Worm (Caenorhabditis elegans) whole organism, early embryonic: Measurements from ENCODE around the gene scl-2.

Experiments
- B0310.2 ChIP-seq: sonication (generic microtip); optimal IDR thresholded peaks from 2 replicates; lab custom pipeline; 2016; ENCODE audit warnings: mild to moderate bottlenecking, missing genetic modification characterization, missing compliant biosample characterization
- ama-1 ChIP-seq: fragments of 150-350 bp; optimal IDR thresholded peaks from 2 replicates; lab custom pipeline; 2014
- ceh-13 ChIP-seq: fragments of 200-800 bp; sonication (Bioruptor generic); optimal IDR thresholded peaks from 2 replicates; lab custom pipeline; 2018; ENCODE audit warnings: mild to moderate bottlenecking, missing genetic modification characterization, missing compliant biosample characterization
- ets-7 ChIP-seq: sonication (generic microtip); optimal IDR thresholded peaks from 2 replicates; lab custom pipeline; 2016; ENCODE audit warnings: missing genotype, missing genetic modification characterization, missing compliant biosample characterization
- hmbx-1 ChIP-seq: sonication (generic microtip); optimal IDR thresholded peaks from 2 replicates; lab custom pipeline; 2016; ENCODE audit warnings: mild to moderate bottlenecking, missing genetic modification characterization, missing compliant biosample characterization
- hnd-1 ChIP-seq: sonication (generic microtip); optimal IDR thresholded peaks from 2 replicates; lab custom pipeline; 2016; ENCODE audit warnings: missing genetic modification characterization, missing compliant biosample characterization
- pes-1 ChIP-seq: fragments of 200-800 bp; sonication (Bioruptor generic); IDR thresholded peaks from 2 replicates; pipeline ENCODE4 v1.3.6; 2022; ENCODE audit warnings: missing genetic modification reagents, missing genetic modification characterization, missing compliant biosample characterization
- scrt-1 ChIP-seq: fragments of 200-800 bp; sonication (Bioruptor generic); IDR thresholded peaks from 2 replicates; pipeline ENCODE4 v1.3.6; 2022; ENCODE audit warnings: missing genetic modification characterization, missing compliant biosample characterization
- sea-1 ChIP-seq: fragments of 200-800 bp; sonication (Bioruptor generic); conservative IDR thresholded peaks from 2 replicates; pipeline ENCODE4 v1.3.6; 2022; ENCODE audit warnings: missing genetic modification characterization, missing compliant biosample characterization
- tbx-11 ChIP-seq: fragments of 200-800 bp; sonication (Bioruptor generic); IDR thresholded peaks from 2 replicates; pipeline ENCODE4 v1.3.6; 2022; ENCODE audit warnings: missing genetic modification characterization, missing compliant biosample characterization

DNA sequence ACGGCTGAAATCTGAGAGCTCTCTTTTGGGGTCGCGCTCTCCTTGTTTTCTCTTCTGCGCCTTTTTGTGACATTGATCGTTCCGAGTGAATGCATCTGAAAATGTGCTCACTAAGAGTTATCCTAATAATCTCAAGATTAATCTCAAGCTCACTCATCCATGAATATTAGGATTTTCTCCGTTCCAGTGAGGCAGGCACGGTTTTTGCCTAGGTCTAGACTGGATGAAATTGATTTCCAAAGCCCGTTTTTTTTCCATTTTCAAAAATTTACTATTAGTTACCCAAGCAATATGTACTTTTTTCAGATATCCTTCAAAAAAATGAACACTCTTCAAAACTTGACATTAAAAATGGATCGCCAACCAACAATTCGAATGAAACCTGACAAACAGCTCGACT lies 15.4 kb upstream of the scl-2 start, which contains the start of gene amt-2:
- TF ChIP-seq tbx-11 (GFP tag; lab: Robert Waterston, UW): no peak
- no peak for TF ChIP-seq ets-7 (tag; lab: Kevin White, UChicago)
- no peak for TF ChIP-seq ama-1 (lab: Kevin White, UChicago)
- no peak for TF ChIP-seq pes-1
- TF ChIP-seq hnd-1: no peak
- TF ChIP-seq scrt-1 (GFP tag; lab: Robert Waterston, UW): no peak
- TF ChIP-seq hmbx-1 (tag; lab: Kevin White, UChicago): no peak
- no peak for TF ChIP-seq ceh-13
- no peak for TF ChIP-seq B0310.2 (tag; lab: Kevin White, UChicago)
- no peak for TF ChIP-seq sea-1 (GFP tag; lab: Robert Waterston, UW)
